Worm (Caenorhabditis elegans) whole organism, L3 larva: Measurements from ENCODE around the gene mec-15.
A peak's percentile ranks its signal among the peaks of the same experiment; 100 is the strongest.

Source experiments
- lin-15B ChIP-seq: fragments of 150-350 bp; optimal IDR thresholded peaks from 2 replicates; lab custom pipeline; 2014; ENCODE audit warnings: missing biosample characterization, missing genetic modification characterization
- nhr-11 ChIP-seq: fragments of 150-350 bp; optimal IDR thresholded peaks from 2 replicates; lab custom pipeline; 2014; ENCODE audit warnings: missing biosample characterization, missing genetic modification characterization
- nhr-237 ChIP-seq: fragments of 150-350 bp; optimal IDR thresholded peaks from 2 replicates; lab custom pipeline; 2014; ENCODE audit warnings: missing biosample characterization, missing genetic modification characterization

- TF ChIP-seq nhr-237 (tag; lab: Kevin White, UChicago): no peak
- TF ChIP-seq nhr-11: peak; percentile 93
- TF ChIP-seq lin-15B (tag; lab: Kevin White, UChicago): peak; percentile 89
Measured at ce11 chrII:10248355-10249041, 9.0 kb upstream of the mec-15 start, which contains the start of gene atad-3.
